Worm (Caenorhabditis elegans): Measurements from ENCODE around the gene sri-9.

sri-9 gene

DNA sequence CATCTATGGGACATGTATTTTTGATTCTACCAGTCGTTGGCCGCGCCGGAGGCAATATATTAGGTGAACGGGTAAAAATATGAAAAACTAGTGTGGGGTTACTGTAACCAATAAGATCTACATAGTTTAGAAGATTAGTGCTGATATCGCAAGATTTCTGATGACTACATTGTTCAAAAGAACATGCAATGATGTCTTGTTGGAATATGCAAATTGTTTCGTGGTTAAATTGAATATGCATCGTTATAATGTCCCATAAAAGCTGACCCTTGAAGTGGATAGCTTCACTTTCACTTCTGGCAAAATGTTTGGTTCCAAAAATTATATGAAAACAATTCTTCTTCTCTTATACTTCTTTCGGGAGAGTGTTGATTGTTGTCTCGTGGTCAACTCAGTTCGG is 43.2 kb downstream of the sri-9 start, which contains the start of gene F28B1.2:
TSS of gene F28B1.2 (plus strand) at position 301 of the 400 bp plus-strand sequence.
- TF ChIP-seq attf-4 (tag; optimal IDR thresholded peaks at IDR 0.05) (no peak), nhr-11 (tag; optimal IDR thresholded peaks at IDR 0.05) (no peak), madf-5 (GFP tag; IDR thresholded peaks at IDR 0.05) (no peak), saeg-2 (GFP tag; IDR thresholded peaks at IDR 0.05) (no peak), ceh-28 (tag; optimal IDR thresholded peaks at IDR 0.05) (no peak), pqm-1 (tag; optimal IDR thresholded peaks at IDR 0.05) (no peak), snpc-1.2 (GFP tag; IDR thresholded peaks at IDR 0.05) (no peak), lsy-2 (tag; optimal IDR thresholded peaks at IDR 0.05) (no peak), zag-1 (tag; optimal IDR thresholded peaks at IDR 0.05) (no peak), daf-8 (GFP tag; IDR thresholded peaks at IDR 0.05) (no peak), unc-130 (GFP tag; optimal IDR thresholded peaks at IDR 0.05) (no peak), fos-1 (tag; optimal IDR thresholded peaks at IDR 0.05) (no peak), mxl-3 (GFP tag; optimal IDR thresholded peaks at IDR 0.05) (no peak), vab-7 (GFP tag; IDR thresholded peaks at IDR 0.05) (no peak)
